Fruit fly (Drosophila melanogaster): Measurements from ENCODE around the gene CG13293.

Gene CG13293

DNA sequence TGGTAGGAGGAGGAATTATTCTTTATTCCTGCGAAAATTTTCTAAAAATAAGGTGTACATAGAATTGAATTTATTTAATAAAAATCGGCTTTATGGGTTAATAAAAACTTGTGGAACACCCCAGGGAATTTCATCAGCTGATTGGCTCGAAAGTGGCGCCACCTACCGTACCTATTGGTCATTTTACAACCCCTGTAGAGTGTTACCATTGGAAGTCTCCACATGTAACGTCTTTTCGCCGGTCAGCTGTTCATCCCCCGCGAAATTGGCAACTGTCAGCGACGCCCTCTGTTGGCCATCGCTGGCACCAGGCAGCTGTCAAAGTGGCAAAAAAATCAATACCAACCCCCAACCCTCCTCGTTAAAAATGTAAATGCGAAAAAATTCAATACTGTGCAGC lies at the start of gene CG13293:
Gene CG13293, plus strand, starts transcription at position 323 of the 400 bp plus-strand sequence.
- no peak for TF ChIP-seq CG14711 (tag; optimal IDR thresholded peaks at IDR 0.05)
- no peak for TF ChIP-seq Hr96 (GFP tag; optimal IDR thresholded peaks at IDR 0.05)

DNA sequence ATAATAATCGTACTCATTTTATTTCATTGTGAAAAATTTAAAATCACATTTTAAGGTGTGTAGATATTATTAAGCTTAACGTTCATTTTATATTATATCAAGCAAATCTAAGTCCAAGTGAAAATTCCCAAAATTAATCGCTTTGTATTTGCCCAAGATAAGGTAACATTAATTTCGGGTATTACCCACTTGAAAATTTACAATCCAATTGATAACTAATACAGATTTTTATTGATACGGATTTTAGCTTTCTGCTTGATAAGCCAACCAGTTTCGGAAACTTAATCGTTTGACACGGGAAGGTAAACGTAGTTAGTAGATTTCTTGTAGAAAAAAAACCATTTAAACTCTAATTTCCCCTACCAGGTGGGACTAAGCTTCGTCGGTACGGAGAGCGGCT lies 49.7 kb upstream of the CG13293 start:
- TF ChIP-seq kay (GFP tag; ENCODE audit: borderline replicate concordance): peak; percentile 25
- no peak for TF ChIP-seq Hr96 (GFP tag; optimal IDR thresholded peaks at IDR 0.05)

DNA sequence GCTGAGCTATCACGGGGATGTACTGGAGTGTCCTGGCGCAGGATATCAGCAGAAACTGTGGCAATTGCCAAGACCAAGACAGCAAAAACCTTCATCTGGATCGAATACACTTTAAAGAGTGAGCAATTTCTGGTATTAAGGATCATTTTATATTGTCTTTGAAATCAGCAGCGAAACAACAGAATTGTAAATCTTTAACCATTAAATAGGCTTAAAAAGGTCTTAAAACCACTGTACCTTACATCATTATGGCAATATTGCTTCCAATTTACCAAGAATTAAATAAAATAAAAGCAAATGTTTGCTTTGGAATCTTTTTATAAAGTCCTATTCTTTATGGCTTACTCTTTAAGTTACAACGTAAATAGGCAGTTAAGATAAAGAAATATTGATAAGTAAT lies 48.2 kb upstream of the CG13293 start, which contains the start of gene CG10477:
Gene CG10477, minus strand, starts transcription at position 101 of the 400 bp plus-strand sequence.
- TF ChIP-seq bab1 (GFP tag; optimal IDR thresholded peaks at IDR 0.05): no peak

DNA sequence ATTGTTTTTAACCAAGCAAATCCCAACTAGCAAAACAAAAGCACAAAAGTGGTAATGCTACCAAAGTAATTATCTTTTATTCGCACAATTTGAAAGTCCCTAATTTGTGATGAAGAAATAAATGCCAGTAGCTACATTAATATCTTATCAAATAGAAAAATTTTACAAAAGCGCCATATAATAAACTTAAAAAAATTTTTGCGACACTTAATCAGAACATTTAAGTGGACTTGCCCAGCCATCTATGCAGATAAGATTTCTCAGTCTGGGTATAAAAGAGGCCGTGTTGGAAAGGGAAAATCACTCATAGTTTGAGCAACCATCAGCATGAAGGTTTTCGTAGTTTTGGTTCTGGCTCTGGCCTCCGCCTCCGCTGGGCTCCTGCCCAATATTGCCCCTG lies 47.8 kb upstream of the CG13293 start, which contains the start of gene yip7:
Gene yip7, plus strand, starts transcription at position 301 of the 400 bp plus-strand sequence.
- TF ChIP-seq Crg-1 (GFP tag; optimal IDR thresholded peaks at IDR 0.05) (no peak), CG1620 (GFP tag; optimal IDR thresholded peaks at IDR 0.05) (no peak), CG7101 (tag; optimal IDR thresholded peaks at IDR 0.05) (no peak)

DNA sequence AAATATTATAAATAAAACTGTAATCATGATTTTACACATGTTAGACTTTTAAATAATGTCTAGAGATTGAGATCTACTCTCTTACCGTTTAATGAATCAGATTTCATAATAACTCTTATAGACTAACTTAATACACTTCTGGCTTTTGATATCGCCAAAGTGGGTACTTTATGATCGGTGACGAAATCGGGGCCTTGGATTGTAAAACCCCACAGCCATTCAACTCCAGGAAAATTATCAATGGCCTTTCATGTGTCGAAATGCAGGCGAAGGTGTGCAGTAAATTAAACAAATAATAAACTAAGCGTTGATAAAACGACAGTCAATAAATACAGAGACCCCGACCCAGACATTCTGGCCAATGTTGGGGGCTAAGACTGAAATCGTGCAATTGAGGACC lies 46.5 kb upstream of the CG13293 start:
- peak; percentile 21 for TF ChIP-seq Hr96 (GFP tag; optimal IDR thresholded peaks at IDR 0.05)
- TF ChIP-seq kay (GFP tag; ENCODE audit: borderline replicate concordance): peak; percentile 75
- no peak for TF ChIP-seq Crg-1 (GFP tag; optimal IDR thresholded peaks at IDR 0.05)
- TF ChIP-seq cic (GFP tag; optimal IDR thresholded peaks at IDR 0.05): peak; percentile 26
- TF ChIP-seq CG11617 (GFP tag; optimal IDR thresholded peaks at IDR 0.05): no peak

DNA sequence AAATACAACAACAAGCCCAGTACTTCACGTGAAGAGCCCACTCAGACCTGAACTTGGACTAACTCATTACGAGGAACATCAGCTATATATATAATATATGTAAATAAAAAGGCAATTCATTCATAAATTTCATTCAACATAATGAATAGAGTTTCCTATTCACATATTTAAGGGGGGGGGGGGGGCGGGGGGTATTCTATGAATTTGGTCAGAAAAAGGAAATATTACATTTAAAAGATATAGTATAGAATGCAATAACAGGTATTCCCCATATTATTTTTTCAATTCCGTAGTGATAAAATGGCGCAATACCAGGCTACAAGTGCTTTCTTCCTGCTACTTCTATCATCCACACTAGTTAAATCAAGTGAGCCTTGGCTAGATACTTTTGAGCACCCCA lies 45.9 kb upstream of the CG13293 start, which contains the start of gene CG6462:
Gene CG6462, plus strand, starts transcription at position 301 of the 400 bp plus-strand sequence.
- no peak for TF ChIP-seq Hr96 (GFP tag; optimal IDR thresholded peaks at IDR 0.05)

DNA sequence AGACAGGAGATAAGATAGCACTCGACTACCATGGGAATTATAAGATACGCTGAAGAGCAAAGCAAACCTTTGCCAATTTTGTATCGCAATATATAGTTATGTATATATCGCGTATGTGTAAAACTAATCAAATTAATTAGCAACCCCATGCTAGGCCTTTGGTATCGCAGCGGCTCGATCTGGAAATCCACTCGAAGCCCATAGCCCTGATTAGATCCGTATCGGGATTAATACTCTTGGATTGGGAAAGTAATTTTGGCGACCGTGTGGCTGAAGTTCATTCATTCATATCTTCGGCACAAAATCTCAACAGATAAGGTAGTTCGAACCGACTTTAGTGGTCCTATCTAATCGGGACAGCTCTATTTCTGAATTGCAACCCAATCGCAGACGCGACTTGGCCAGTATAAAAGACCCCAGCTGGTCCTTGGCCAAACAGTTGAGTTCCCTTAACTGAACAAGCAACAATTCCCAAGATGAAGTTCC lies 43.9 kb upstream of the CG13293 start, which contains the start of gene Jon65Aiv:
Gene Jon65Aiv, plus strand, starts transcription at position 436 of the 486 bp plus-strand sequence.
- TF ChIP-seq cic (GFP tag; optimal IDR thresholded peaks at IDR 0.05) (peak; percentile 15), toe (GFP tag; optimal IDR thresholded peaks at IDR 0.05) (no peak)

DNA sequence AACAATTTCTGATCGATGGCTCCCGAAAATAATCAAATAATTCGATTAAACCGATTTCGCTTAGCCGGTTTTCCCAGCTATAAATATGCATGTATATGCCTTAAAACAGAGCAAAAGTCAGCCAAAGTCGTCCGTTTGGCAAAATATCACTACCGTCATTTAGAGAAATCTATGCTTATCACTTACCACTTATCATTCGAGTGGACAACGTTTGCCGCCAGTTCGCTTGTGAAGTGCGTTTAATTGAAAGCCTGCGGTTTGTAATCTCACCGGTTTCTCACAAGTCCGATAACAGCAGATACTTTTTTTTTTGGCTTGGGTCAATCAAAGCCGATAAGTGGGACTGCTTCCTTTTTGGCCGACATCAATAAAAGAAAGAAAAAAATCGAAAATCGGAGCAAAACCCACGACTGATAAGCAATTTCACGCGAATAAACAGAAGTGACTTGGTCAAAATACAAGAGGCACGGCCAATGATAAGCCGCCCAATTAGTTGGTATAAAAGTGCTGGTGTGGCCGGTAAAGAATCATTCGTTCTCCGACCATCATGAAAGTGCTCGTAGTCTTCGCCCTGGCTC lies 32.4 kb upstream of the CG13293 start, which contains the start of gene Jon65Aiii:
Gene Jon65Aiii, plus strand, starts transcription at position 528 of the 578 bp plus-strand sequence.
- TF ChIP-seq CG12768 (GFP tag; optimal IDR thresholded peaks at IDR 0.05) (no peak), cic (GFP tag; optimal IDR thresholded peaks at IDR 0.05) (peak; percentile 57)

DNA sequence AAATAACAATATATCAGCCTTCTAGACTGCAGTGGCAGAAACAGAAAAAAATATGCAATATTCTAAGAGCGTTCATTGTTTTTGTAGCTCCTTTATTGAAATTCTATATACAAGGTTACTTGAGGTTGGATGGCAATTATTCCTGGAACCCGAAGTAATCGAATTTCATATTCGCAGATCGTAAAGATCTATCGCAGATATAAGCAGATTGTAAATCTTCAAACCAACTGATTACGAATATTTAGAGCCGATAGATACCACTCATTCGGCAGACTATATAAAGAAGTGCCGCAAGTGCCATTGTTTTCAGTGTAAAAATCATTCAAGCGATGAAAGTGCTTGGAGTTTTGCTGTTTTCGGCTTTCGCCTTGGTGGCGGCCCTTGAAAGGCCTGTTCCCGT lies 30.7 kb upstream of the CG13293 start, which contains the start of gene Jon65Aii:
Gene Jon65Aii, plus strand, starts transcription at position 301 of the 400 bp plus-strand sequence.
- TF ChIP-seq kay (GFP tag; ENCODE audit: borderline replicate concordance) (peak; percentile 8), CG7101 (tag; optimal IDR thresholded peaks at IDR 0.05) (no peak)

DNA sequence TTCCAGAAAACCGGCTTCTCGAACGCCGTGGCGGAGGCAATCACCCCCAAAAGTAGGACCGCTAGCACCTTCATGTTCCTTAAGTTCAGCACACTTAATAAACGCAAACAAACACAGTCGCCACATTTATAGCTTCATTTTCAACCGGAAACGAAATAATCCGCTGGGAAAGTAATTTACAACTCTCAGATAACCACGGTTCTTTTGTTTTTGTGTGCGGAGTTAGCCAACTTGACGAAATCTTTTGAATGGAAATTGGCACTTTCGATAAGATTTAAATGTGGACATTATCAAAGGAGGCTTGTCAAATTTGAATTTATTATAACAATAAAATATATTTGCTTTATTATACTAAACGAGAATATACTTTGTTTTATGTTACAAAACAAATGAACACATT lies 28.3 kb upstream of the CG13293 start, which contains the start of gene Jon65Ai:
Gene Jon65Ai, minus strand, starts transcription at position 101 of the 400 bp plus-strand sequence.
- TF ChIP-seq Crg-1 (GFP tag; optimal IDR thresholded peaks at IDR 0.05): no peak
- TF ChIP-seq ovo (GFP tag; optimal IDR thresholded peaks at IDR 0.05): no peak

DNA sequence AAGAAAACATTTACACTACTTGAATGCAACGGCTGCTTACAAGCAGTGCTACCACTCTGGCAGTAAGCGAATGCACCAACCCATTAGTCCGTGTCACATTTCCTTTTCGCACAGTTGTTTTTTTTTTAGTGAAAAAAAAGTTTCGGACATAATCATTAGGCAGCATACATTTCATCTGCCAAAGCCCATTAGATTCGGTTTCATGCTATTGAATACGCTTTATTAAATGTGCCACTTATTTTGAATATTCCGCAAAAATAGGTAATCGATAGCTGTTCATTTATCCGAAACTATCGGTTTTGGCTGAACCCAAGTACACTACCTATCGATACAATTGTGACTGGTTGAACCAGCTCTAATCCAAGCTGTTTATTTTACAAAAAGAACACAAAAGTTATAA lies 27.9 kb upstream of the CG13293 start, which contains the start of gene tant:
Gene tant, plus strand, starts transcription at position 334 of the 400 bp plus-strand sequence.
- TF ChIP-seq Clk (GFP tag; optimal IDR thresholded peaks at IDR 0.05): no peak
- TF ChIP-seq ovo (GFP tag; optimal IDR thresholded peaks at IDR 0.05): peak; percentile 3
- peak; percentile 19 for TF ChIP-seq bab1 (GFP tag; optimal IDR thresholded peaks at IDR 0.05)
- peak; percentile 11 for TF ChIP-seq Hr96 (GFP tag; optimal IDR thresholded peaks at IDR 0.05)
